Fruit fly (Drosophila melanogaster) whole organism, embryonic: ENCODE data around the gene Nse1.
A peak's percentile ranks its signal among the peaks of the same experiment; 100 is the strongest.

Experiments used
- B-H1 ChIP-seq: fragments of 200-800 bp; sonication (Bioruptor generic); IDR thresholded peaks from 3 replicates; pipeline ENCODE4 v1.3.6; 2022; ENCODE audit warnings: missing biosample characterization, missing genetic modification characterization
- Blimp-1 ChIP-seq: fragments of 200-800 bp; sonication (Bioruptor generic); optimal IDR thresholded peaks from 3 replicates; lab custom pipeline; 2018; ENCODE audit warnings: missing biosample characterization, missing genetic modification characterization, mild to moderate bottlenecking, moderate library complexity, missing genetic modification reagents
- Bteb2 ChIP-seq: fragments of 200-800 bp; sonication (Bioruptor generic); optimal IDR thresholded peaks from 2 replicates; lab custom pipeline; 2016; ENCODE audit warnings: missing biosample characterization, missing genetic modification characterization
- CG10321 ChIP-seq: fragments of 200-800 bp; sonication (Bioruptor generic); IDR thresholded peaks from 2 replicates; pipeline ENCODE4 v1.3.6; 2022; ENCODE audit warnings: missing biosample characterization, missing genetic modification characterization
- CG10979 ChIP-seq: fragments of 200-800 bp; sonication (Bioruptor generic); optimal IDR thresholded peaks from 2 replicates; lab custom pipeline; 2018; ENCODE audit warnings: missing biosample characterization, mild to moderate bottlenecking, missing genetic modification characterization, moderate library complexity
- CG11093 ChIP-seq: fragments of 200-800 bp; sonication (Bioruptor generic); IDR thresholded peaks from 3 replicates; pipeline ENCODE4 v1.3.6; 2022; ENCODE audit warnings: missing biosample characterization, missing genetic modification characterization
- CG12155 ChIP-seq: fragments of 200-800 bp; sonication (Bioruptor generic); optimal IDR thresholded peaks from 3 replicates; lab custom pipeline; 2016; ENCODE audit warnings: missing biosample characterization, missing genetic modification characterization
- CG14710 ChIP-seq: fragments of 200-800 bp; sonication (Bioruptor generic); optimal IDR thresholded peaks from 3 replicates; lab custom pipeline; 2019; ENCODE audit warnings: missing biosample characterization, mild to moderate bottlenecking, missing genetic modification characterization, moderate library complexity
- CG18011 ChIP-seq: fragments of 200-800 bp; sonication (Bioruptor generic); optimal IDR thresholded peaks from 2 replicates; lab custom pipeline; 2017; ENCODE audit warnings: missing biosample characterization, missing genetic modification characterization, mild to moderate bottlenecking, moderate library complexity, missing genotype
- CG1832 ChIP-seq: fragments of 200-800 bp; sonication (Bioruptor generic); optimal IDR thresholded peaks from 2 replicates; lab custom pipeline; 2017; ENCODE audit warnings: missing biosample characterization, mild to moderate bottlenecking, missing genetic modification characterization, inconsistent platforms
- CG2199 ChIP-seq: fragments of 200-800 bp; sonication (Bioruptor generic); IDR thresholded peaks from 3 replicates; pipeline ENCODE4 v1.3.6; 2022; ENCODE audit warnings: missing biosample characterization, missing genetic modification characterization
- CG30431 ChIP-seq: fragments of 200-800 bp; sonication (Bioruptor generic); optimal IDR thresholded peaks from 2 replicates; lab custom pipeline; 2017; ENCODE audit warnings: missing biosample characterization, missing genetic modification characterization
- CG4617 ChIP-seq: fragments of 200-800 bp; sonication (Bioruptor generic); optimal IDR thresholded peaks from 3 replicates; lab custom pipeline; 2016; ENCODE audit warnings: missing biosample characterization, missing genetic modification characterization, borderline replicate concordance
- CG5953 ChIP-seq: fragments of 200-800 bp; sonication (Bioruptor generic); IDR thresholded peaks from 2 replicates; pipeline ENCODE4 v1.3.6; 2022; ENCODE audit warnings: missing biosample characterization, missing genetic modification characterization
- CG7271 ChIP-seq: fragments of 200-800 bp; sonication (Bioruptor generic); optimal IDR thresholded peaks from 2 replicates; lab custom pipeline; 2018; ENCODE audit warnings: missing biosample characterization, mild to moderate bottlenecking, missing genetic modification characterization, moderate library complexity
- CG8290 ChIP-seq, 3 experiments: fragments of 200-800 bp; sonication (Bioruptor generic); optimal IDR thresholded peaks; 2 replicates each; lab custom pipeline; 2016 to 2019; ENCODE audit warnings: missing biosample characterization in 3 of 3, missing genetic modification characterization in 3 of 3, mild to moderate bottlenecking in 2 of 3, moderate library complexity in 1 of 3
- CG8359 ChIP-seq: fragments of 200-800 bp; sonication (Bioruptor generic); optimal IDR thresholded peaks from 2 replicates; lab custom pipeline; 2017; ENCODE audit warnings: missing biosample characterization, mild to moderate bottlenecking, missing genetic modification characterization, borderline replicate concordance
- CG9817 ChIP-seq: fragments of 200-800 bp; sonication (Bioruptor generic); optimal IDR thresholded peaks from 2 replicates; lab custom pipeline; 2018; ENCODE audit warnings: missing biosample characterization, mild to moderate bottlenecking, missing genetic modification characterization, moderate library complexity
- CoRest ChIP-seq: fragments of 200-800 bp; sonication (Bioruptor generic); optimal IDR thresholded peaks from 3 replicates; lab custom pipeline; 2018; ENCODE audit warnings: missing biosample characterization, mild to moderate bottlenecking, missing genetic modification characterization, moderate library complexity
- E2f2 ChIP-seq: fragments of 200-800 bp; sonication (Bioruptor generic); IDR thresholded peaks from 2 replicates; pipeline ENCODE4 v1.3.6; 2022; ENCODE audit warnings: missing biosample characterization, missing genetic modification characterization
- Fer2 ChIP-seq: fragments of 200-800 bp; sonication (Bioruptor generic); optimal IDR thresholded peaks from 2 replicates; lab custom pipeline; 2018; ENCODE audit warnings: missing biosample characterization, mild to moderate bottlenecking, missing genetic modification characterization, moderate library complexity
- Fer3 ChIP-seq: fragments of 200-800 bp; sonication (Bioruptor generic); optimal IDR thresholded peaks from 2 replicates; lab custom pipeline; 2018; ENCODE audit warnings: missing biosample characterization, mild to moderate bottlenecking, missing genetic modification characterization, moderate library complexity
- H15 ChIP-seq: fragments of 200-800 bp; sonication (Bioruptor generic); IDR thresholded peaks from 3 replicates; pipeline ENCODE4 v1.3.6; 2022; ENCODE audit warnings: missing biosample characterization, missing genetic modification characterization
- Hey ChIP-seq: fragments of 200-800 bp; sonication (Bioruptor generic); optimal IDR thresholded peaks from 3 replicates; lab custom pipeline; 2018; ENCODE audit warnings: missing biosample characterization, mild to moderate bottlenecking, missing genetic modification characterization
- MTF-1 ChIP-seq: fragments of 200-800 bp; sonication (Bioruptor generic); optimal IDR thresholded peaks from 2 replicates; lab custom pipeline; 2018; ENCODE audit warnings: missing biosample characterization, mild to moderate bottlenecking, missing genetic modification characterization, borderline replicate concordance
- Nf-YB ChIP-seq: fragments of 200-800 bp; sonication (Bioruptor generic); optimal IDR thresholded peaks from 3 replicates; lab custom pipeline; 2019; ENCODE audit warnings: missing biosample characterization, mild to moderate bottlenecking, missing genetic modification characterization, moderate library complexity
- Sox102F ChIP-seq: fragments of 200-800 bp; sonication (Bioruptor generic); optimal IDR thresholded peaks from 2 replicates; lab custom pipeline; 2018; ENCODE audit warnings: missing biosample characterization, mild to moderate bottlenecking, missing genetic modification characterization, moderate library complexity
- Trl ChIP-seq, 3 experiments: fragments of >200 bp in 2 of 3; fragments of 200-800 bp in 1 of 3; sonication (Bioruptor generic) in 1 of 3; optimal IDR thresholded peaks; 2 replicates in 1 of 3; 3 replicates in 2 of 3; lab custom pipeline; 2016 to 2017; ENCODE audit warnings: missing biosample characterization in 1 of 3, missing genetic modification characterization in 1 of 3
- Xbp1 ChIP-seq: fragments of 200-800 bp; sonication (Bioruptor generic); optimal IDR thresholded peaks from 3 replicates; lab custom pipeline; 2016; ENCODE audit warnings: missing biosample characterization, mild to moderate bottlenecking, missing genetic modification characterization
- al ChIP-seq: fragments of 200-800 bp; sonication (Bioruptor generic); IDR thresholded peaks from 2 replicates; pipeline ENCODE4 v1.3.6; 2022; ENCODE audit warnings: missing biosample characterization, missing genetic modification characterization
- ase ChIP-seq: fragments of 200-800 bp; sonication (Bioruptor generic); IDR thresholded peaks from 3 replicates; pipeline ENCODE4 v1.3.6; 2022; ENCODE audit warnings: missing biosample characterization, missing genetic modification characterization
- br ChIP-seq: fragments of >200 bp; optimal IDR thresholded peaks from 2 replicates; lab custom pipeline; 2017
- crc ChIP-seq: fragments of 200-800 bp; sonication (Bioruptor generic); optimal IDR thresholded peaks from 2 replicates; lab custom pipeline; 2016; ENCODE audit warnings: missing biosample characterization, missing genetic modification characterization
- crol ChIP-seq: fragments of 200-800 bp; sonication (Bioruptor generic); IDR thresholded peaks from 2 replicates; pipeline ENCODE4 v1.3.6; 2022; ENCODE audit warnings: missing biosample characterization, missing genetic modification characterization
- dysf ChIP-seq: fragments of 200-800 bp; sonication (Bioruptor generic); IDR thresholded peaks from 3 replicates; pipeline ENCODE4 v1.3.6; 2022; ENCODE audit warnings: missing biosample characterization, missing genetic modification characterization
- emc ChIP-seq: fragments of 200-800 bp; sonication (Bioruptor generic); optimal IDR thresholded peaks from 2 replicates; lab custom pipeline; 2016; ENCODE audit warnings: missing biosample characterization, missing genetic modification characterization
- hb ChIP-seq: fragments of 200-800 bp; sonication (Bioruptor generic); IDR thresholded peaks from 3 replicates; pipeline ENCODE4 v1.3.6; 2022; ENCODE audit warnings: missing biosample characterization, missing genetic modification characterization; ENCODE audit not compliant: partially characterized antibody
- hkb ChIP-seq, 2 experiments: fragments of 200-800 bp in 1 of 2; fragments of >200 bp in 1 of 2; sonication (Bioruptor generic) in 1 of 2; IDR thresholded peaks in 1 of 2; optimal IDR thresholded peaks in 1 of 2; 2 replicates each; pipeline versions ENCODE4 v1.3.6 to Lab custom; 2017 to 2022; ENCODE audit warnings: missing biosample characterization in 1 of 2, missing genetic modification characterization in 1 of 2
- oc ChIP-seq: fragments of 200-800 bp; sonication (Bioruptor generic); optimal IDR thresholded peaks from 2 replicates; lab custom pipeline; 2018; ENCODE audit warnings: missing biosample characterization, mild to moderate bottlenecking, missing genetic modification characterization, moderate library complexity
- phol ChIP-seq: fragments of 200-800 bp; sonication (Bioruptor generic); optimal IDR thresholded peaks from 3 replicates; lab custom pipeline; 2018; ENCODE audit warnings: missing biosample characterization, mild to moderate bottlenecking, missing genetic modification characterization, moderate library complexity
- pzg ChIP-seq: fragments of 200-800 bp; sonication (Bioruptor generic); optimal IDR thresholded peaks from 3 replicates; lab custom pipeline; 2018; ENCODE audit warnings: missing biosample characterization, mild to moderate bottlenecking, missing genetic modification characterization, moderate library complexity
- ro ChIP-seq: fragments of 200-800 bp; sonication (Bioruptor generic); IDR thresholded peaks from 2 replicates; pipeline ENCODE4 v1.3.6; 2022; ENCODE audit warnings: missing biosample characterization, missing genetic modification characterization
- sens ChIP-seq: fragments of 200-800 bp; sonication (Bioruptor generic); peaks from one replicate; lab custom pipeline; 2016; ENCODE audit warnings: missing biosample characterization, missing genetic modification characterization
- sna ChIP-seq: fragments of 200-800 bp; sonication (Bioruptor generic); IDR thresholded peaks from 2 replicates; pipeline ENCODE4 v1.3.6; 2022; ENCODE audit warnings: missing biosample characterization, missing genetic modification characterization; ENCODE audit not compliant: partially characterized antibody
- so ChIP-seq: fragments of 200-800 bp; sonication (Bioruptor generic); IDR thresholded peaks from 3 replicates; pipeline ENCODE4 v1.3.6; 2022; ENCODE audit warnings: missing biosample characterization, missing genetic modification characterization
- stwl ChIP-seq: fragments of 200-800 bp; sonication (Bioruptor generic); optimal IDR thresholded peaks from 3 replicates; lab custom pipeline; 2018; ENCODE audit warnings: missing biosample characterization, mild to moderate bottlenecking, missing genetic modification characterization, moderate library complexity
- twi ChIP-seq: fragments of 200-800 bp; optimal IDR thresholded peaks from 2 replicates; lab custom pipeline; 2019; ENCODE audit warnings: missing biosample characterization, mild to moderate bottlenecking, missing genetic modification characterization, moderate library complexity
- usp ChIP-seq: fragments of >200 bp; optimal IDR thresholded peaks from 2 replicates; lab custom pipeline; 2017; ENCODE audit warnings: missing biosample characterization, missing genetic modification characterization
- wdn ChIP-seq: fragments of 200-800 bp; sonication (Bioruptor generic); IDR thresholded peaks from 2 replicates; pipeline ENCODE4 v1.3.6; 2022; ENCODE audit warnings: missing biosample characterization, missing genetic modification characterization

Nse1 gene

dm6 chr2L:6647103-6647711, 30.2 kb downstream of the Nse1 start (continued):
- TF ChIP-seq H15 (GFP tag; lab: Robert Waterston, UW) (peak; percentile 97), Xbp1 (peak; percentile 99), CG1832 (GFP tag; lab: Kevin White, UChicago) (no peak), CG4617 (GFP tag; lab: Kevin White, UChicago) (peak; percentile 97), pzg (GFP tag; lab: Kevin White, UChicago) (peak; percentile 15), phol (peak; percentile 98), emc (GFP tag; lab: Kevin White, UChicago) (peak; percentile 95), dysf (GFP tag; lab: Robert Waterston, UW) (peak; percentile 98), sna (GFP tag; lab: Robert Waterston, UW) (peak; percentile 59; the same call in 1 of the 2 replicates), hkb (optimal IDR thresholded peaks at IDR 0.05; lab: Kevin White, UChicago) (no peak), hkb (GFP tag; IDR thresholded peaks at IDR 0.05; lab: Robert Waterston, UW) (peak; percentile 99), br (lab: Kevin White, UChicago) (no peak), ase (peak; percentile 97), Nf-YB (peak; percentile 90), CG12155 (GFP tag; lab: Kevin White, UChicago) (peak; percentile 95), crc (GFP tag; lab: Kevin White, UChicago) (peak; percentile 98), MTF-1 (peak; percentile 96), Bteb2 (peak; percentile 98), CG10321 (GFP tag; lab: Robert Waterston, UW) (peak; percentile 82), CG2199 (GFP tag; lab: Robert Waterston, UW) (peak; percentile 98), CG8290 (GFP tag; optimal IDR thresholded peaks at IDR 0.05; lab: Kevin White, UChicago) (peak; percentile 97), CG8290 (tag; optimal IDR thresholded peaks at IDR 0.05; lab: Kevin White, UChicago) (peak; percentile 90 to 97), Blimp-1 (peak; percentile 98), oc (tag; lab: Kevin White, UChicago) (peak; percentile 99), CG10979 (peak; percentile 99), wdn (GFP tag; lab: Robert Waterston, UW) (peak; percentile 94), CoRest (tag; lab: Kevin White, UChicago) (peak; percentile 98), CG9817 (tag; lab: Kevin White, UChicago) (peak; percentile 95), E2f2 (GFP tag; lab: Robert Waterston, UW) (peak; percentile 87), ro (peak; percentile 90), CG8359 (GFP tag; lab: Kevin White, UChicago) (peak; percentile 95), CG14710 (tag; lab: Kevin White, UChicago) (peak; percentile 97), CG5953 (peak; percentile 98), CG11093 (peak; percentile 94), usp (GFP tag; lab: Kevin White, UChicago) (no peak), hb (GFP tag; lab: Robert Waterston, UW) (peak; percentile 68; the same call in 2 of the 3 replicates), Hey (tag; lab: Kevin White, UChicago) (peak; percentile 80), CG7271 (peak; percentile 93), stwl (tag; lab: Kevin White, UChicago) (peak; percentile 66)

- TF ChIP-seq H15 (GFP tag; lab: Robert Waterston, UW) (no peak), ro (no peak), sens (GFP tag; lab: Kevin White, UChicago) (peak; percentile 15), twi (tag; lab: Kevin White, UChicago) (no peak), Trl (optimal IDR thresholded peaks at IDR 0.05; lab: Kevin White, UChicago) (peak in 1 of 2 experiments; percentile 1), Trl (GFP tag; optimal IDR thresholded peaks at IDR 0.05; lab: Kevin White, UChicago) (no peak), B-H1 (no peak), Fer2 (tag; lab: Kevin White, UChicago) (no peak), Fer3 (tag; lab: Kevin White, UChicago) (no peak), so (GFP tag; lab: Robert Waterston, UW) (no peak), crol (GFP tag; lab: Robert Waterston, UW) (no peak), CG18011 (GFP tag; lab: Kevin White, UChicago) (peak; percentile 2), al (GFP tag; lab: Robert Waterston, UW) (no peak), Sox102F (GFP tag; lab: Kevin White, UChicago) (no peak), CG30431 (GFP tag; lab: Kevin White, UChicago) (no peak)
Observed at dm6 chr2L:6644421-6645059, 32.9 kb downstream of the Nse1 start.
